Fruit fly (Drosophila melanogaster): Measurements from ENCODE around the gene CG14200.

The CG14200 gene

DNA sequence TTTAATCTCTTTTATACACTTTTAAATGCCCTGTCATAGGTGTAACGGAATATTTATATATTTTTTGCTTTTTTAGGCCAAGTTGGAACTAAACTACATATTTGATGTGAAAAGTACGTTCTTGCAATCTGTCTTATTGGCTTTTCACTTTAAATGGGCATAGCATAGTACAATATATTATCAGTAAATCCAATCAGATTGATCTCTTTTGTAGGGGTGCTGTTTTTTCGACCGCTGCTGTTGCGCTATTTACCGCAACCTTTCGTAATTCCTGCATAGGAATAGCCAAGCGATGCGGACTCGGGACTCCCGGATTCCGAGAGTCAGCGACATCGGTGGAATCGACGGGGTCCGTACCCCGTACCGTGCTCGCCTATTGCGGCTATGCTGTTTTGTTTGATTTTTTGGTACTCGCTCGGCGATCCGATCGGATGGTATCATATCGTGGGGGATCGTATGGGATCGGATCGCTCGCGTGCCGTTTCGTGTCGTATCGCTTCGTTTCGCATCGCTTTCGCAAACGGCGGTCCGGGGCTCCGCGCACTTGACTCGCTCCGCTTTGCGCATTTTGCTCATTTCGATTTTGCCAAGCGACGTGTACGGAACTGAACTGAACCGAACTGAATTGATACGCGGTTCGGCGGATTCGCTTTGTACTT lies 2.6 kb downstream of the CG14200 start (continued):
- TF ChIP-seq lov (optimal IDR thresholded peaks at IDR 0.05) (no peak), lov (GFP tag; IDR thresholded peaks at IDR 0.05) (no peak), sqz (GFP tag; optimal IDR thresholded peaks at IDR 0.05) (no peak), CG14965 (GFP tag; optimal IDR thresholded peaks at IDR 0.05; ENCODE audit: borderline replicate concordance) (no peak), dm (GFP tag; optimal IDR thresholded peaks at IDR 0.05) (no peak), fd102C (GFP tag; optimal IDR thresholded peaks at IDR 0.05) (no peak), CG16779 (GFP tag; IDR thresholded peaks at IDR 0.05) (peak; percentile 15; the same call in 1 of the 2 replicates), CG13894 (tag; optimal IDR thresholded peaks at IDR 0.05) (peak; percentile 95), seq (GFP tag; IDR thresholded peaks at IDR 0.05) (no peak), CG7556 (GFP tag; optimal IDR thresholded peaks at IDR 0.05) (no peak), sd (tag; optimal IDR thresholded peaks at IDR 0.05) (peak; percentile 54), cas (GFP tag; IDR thresholded peaks at IDR 0.05) (0 out of 2 replicates have a peak, but pooled peaks have one; percentile 5), Deaf1 (tag; optimal IDR thresholded peaks at IDR 0.05) (peak; percentile 98), unc-4 (GFP tag; IDR thresholded peaks at IDR 0.05; ENCODE audit: partially characterized antibody) (no peak), CG12769 (tag; optimal IDR thresholded peaks at IDR 0.05) (peak; percentile 98), NFAT (GFP tag; IDR thresholded peaks at IDR 0.05) (peak; percentile 58), Atf6 (GFP tag; IDR thresholded peaks at IDR 0.05) (peak; percentile 52; the same call in 1 of the 2 replicates), ci (GFP tag; IDR thresholded peaks at IDR 0.05) (peak; percentile 45; the same call in 1 of the 3 replicates), salm (tag; optimal IDR thresholded peaks at IDR 0.05) (no peak), CG2712 (tag; optimal IDR thresholded peaks at IDR 0.05) (no peak), CG33213 (GFP tag; optimal IDR thresholded peaks at IDR 0.05) (no peak), insv (GFP tag; optimal IDR thresholded peaks at IDR 0.05) (peak in 1 of 2 experiments; percentile 59), Pdp1 (GFP tag; optimal IDR thresholded peaks at IDR 0.05) (no peak), CG8478 (optimal IDR thresholded peaks at IDR 0.05) (no peak), Elba2 (GFP tag; optimal IDR thresholded peaks at IDR 0.05) (peak; percentile 36), luna (GFP tag; optimal IDR thresholded peaks at IDR 0.05) (no peak), ERR (GFP tag; optimal IDR thresholded peaks at IDR 0.05) (no peak), Usf (GFP tag; optimal IDR thresholded peaks at IDR 0.05) (no peak), CG4854 (GFP tag; optimal IDR thresholded peaks at IDR 0.05) (no peak), sens-2 (GFP tag; IDR thresholded peaks at IDR 0.05) (no peak), Rx (GFP tag; IDR thresholded peaks at IDR 0.05) (0 out of 2 replicates have a peak, but pooled peaks have one; percentile 12), CG18599 (GFP tag; optimal IDR thresholded peaks at IDR 0.05) (peak; percentile 47), cad (GFP tag; optimal IDR thresholded peaks at IDR 0.05) (no peak), exex (tag; optimal IDR thresholded peaks at IDR 0.05) (peak; percentile 33), CG12299 (tag; optimal IDR thresholded peaks at IDR 0.05) (peak; percentile 20), row (GFP tag; IDR thresholded peaks at IDR 0.05) (peak; percentile 56; the same call in 2 of the 3 replicates), CG9437 (GFP tag; optimal IDR thresholded peaks at IDR 0.05) (no peak), Drgx (GFP tag; IDR thresholded peaks at IDR 0.05) (peak; percentile 50; the same call in 1 of the 2 replicates), ken (GFP tag; IDR thresholded peaks at IDR 0.05) (no peak), MTF-1 (GFP tag; optimal IDR thresholded peaks at IDR 0.05; ENCODE audit: borderline replicate concordance) (no peak), Hmr (GFP tag; optimal IDR thresholded peaks at IDR 0.05) (peak; percentile 63), Med (GFP tag) (peak; percentile 75), tio (GFP tag; optimal IDR thresholded peaks at IDR 0.05) (no peak), prd (optimal IDR thresholded peaks at IDR 0.05) (no peak), prd (GFP tag; IDR thresholded peaks at IDR 0.05) (no peak), CG31365 (tag; optimal IDR thresholded peaks at IDR 0.05) (no peak), CG12155 (GFP tag; optimal IDR thresholded peaks at IDR 0.05) (peak; percentile 61), CG2678 (tag; optimal IDR thresholded peaks at IDR 0.05) (peak; percentile 14), ab (GFP tag; optimal IDR thresholded peaks at IDR 0.05) (no peak), Jarid2 (GFP tag; optimal IDR thresholded peaks at IDR 0.05) (peak; percentile 11), Lpt (GFP tag; optimal IDR thresholded peaks at IDR 0.05) (no peak)
